Comparison of ENCODE assay signal across 1 fruit fly cellular context in the genomic region with DNA sequence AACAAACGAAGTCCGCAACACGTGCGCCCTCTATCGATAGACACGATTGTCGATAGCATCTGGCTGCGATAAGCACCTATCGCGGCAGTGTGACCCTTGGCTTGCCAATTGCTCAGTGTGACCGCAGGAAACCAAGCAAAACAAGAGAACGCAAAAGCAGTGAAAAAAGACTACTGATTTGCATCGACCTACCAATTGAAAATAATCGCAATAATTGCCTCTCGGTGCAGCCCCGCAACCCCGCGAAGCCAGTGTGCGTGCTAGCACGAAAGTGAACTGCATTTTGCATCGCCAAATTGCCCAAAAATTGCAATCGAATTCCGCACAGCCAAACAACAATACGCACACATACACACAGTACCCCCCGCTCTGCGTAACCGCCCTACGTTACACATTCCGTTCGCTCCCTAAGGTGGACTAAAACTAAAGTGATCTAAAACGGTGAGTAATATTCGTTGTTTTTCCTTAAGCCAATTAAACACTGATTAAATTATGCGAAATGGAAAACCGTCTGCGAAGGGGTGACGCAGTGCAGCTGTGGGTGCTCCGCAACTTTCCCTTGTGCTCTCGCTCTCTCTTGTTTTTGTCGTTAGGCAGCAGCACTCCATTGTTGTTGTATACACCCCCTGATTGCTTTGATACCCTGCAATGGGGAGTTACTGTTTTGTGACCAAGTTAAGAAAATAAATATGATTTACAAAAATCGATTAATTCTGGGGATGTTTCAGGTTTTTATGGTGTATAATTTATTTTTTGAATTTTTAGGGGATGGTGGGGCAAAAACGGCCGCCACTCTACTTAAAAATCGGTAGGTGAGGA.
TF ChIP-seq lines count a peak whose summit lies in the region.

Gene Rab14 (plus strand): TSS at position 113 of the 819 bp plus-strand sequence.

TF ChIP-seq in whole organism, embryonic, 481 proteins besides CTCF, POLR2A, EP300 and RAD21 (continued from another document and continues in another):
- peak; percentile 74 for TF ChIP-seq CG1603 (tag; optimal IDR thresholded peaks at IDR 0.05; lab: Kevin White, UChicago)
- TF ChIP-seq CG8765 (GFP tag; IDR thresholded peaks at IDR 0.05; lab: Robert Waterston, UW), result peak; percentile 35; the same call in 1 of the 2 replicates
- TF ChIP-seq CG31441 (GFP tag; IDR thresholded peaks at IDR 0.05; lab: Robert Waterston, UW), result peak; percentile 70
- TF ChIP-seq sr (GFP tag; IDR thresholded peaks at IDR 0.05; lab: Robert Waterston, UW), result peak; percentile 35; the same call in 2 of the 3 replicates
- TF ChIP-seq CG5180 (GFP tag; optimal IDR thresholded peaks at IDR 0.05; lab: Kevin White, UChicago), result peak; percentile 60
- no peak for TF ChIP-seq Dfd (GFP tag; optimal IDR thresholded peaks at IDR 0.05; lab: Kevin White, UChicago)
- peak; percentile 74 for TF ChIP-seq CG1024 (GFP tag; IDR thresholded peaks at IDR 0.05; lab: Robert Waterston, UW)
- TF ChIP-seq usp (GFP tag; optimal IDR thresholded peaks at IDR 0.05; lab: Kevin White, UChicago), result no peak
- peak; percentile 81 for TF ChIP-seq HHEX (GFP tag; optimal IDR thresholded peaks at IDR 0.05; lab: Kevin White, UChicago)
- TF ChIP-seq dati (GFP tag; IDR thresholded peaks at IDR 0.05; lab: Robert Waterston, UW), result peak; percentile 18; the same call in 1 of the 2 replicates
- peak; percentile 92 for TF ChIP-seq MESR4 (GFP tag; optimal IDR thresholded peaks at IDR 0.05; lab: Kevin White, UChicago)
- peak; percentile 52 for TF ChIP-seq Mad (GFP tag; optimal IDR thresholded peaks at IDR 0.05; lab: Kevin White, UChicago)
- TF ChIP-seq Tbp (GFP tag; optimal IDR thresholded peaks at IDR 0.05; lab: Kevin White, UChicago), result peak; percentile 86
- TF ChIP-seq sisA (GFP tag; IDR thresholded peaks at IDR 0.05; lab: Robert Waterston, UW), result peak; percentile 71
- peak; percentile 77 for TF ChIP-seq Ada2b (GFP tag; IDR thresholded peaks at IDR 0.05; lab: Robert Waterston, UW)
- TF ChIP-seq CG15011 (GFP tag; optimal IDR thresholded peaks at IDR 0.05; lab: Kevin White, UChicago), result no peak
- peak; percentile 84 for TF ChIP-seq gcm (GFP tag; optimal IDR thresholded peaks at IDR 0.05; lab: Kevin White, UChicago)
- TF ChIP-seq HmgD (GFP tag; optimal IDR thresholded peaks at IDR 0.05; lab: Kevin White, UChicago), result peak; percentile 74
- peak; percentile 65 for TF ChIP-seq CG7786 (GFP tag; optimal IDR thresholded peaks at IDR 0.05; lab: Kevin White, UChicago)
- TF ChIP-seq Stat92E (GFP tag; optimal IDR thresholded peaks at IDR 0.05; lab: Kevin White, UChicago), result no peak
- peak; percentile 42 for TF ChIP-seq CG3838 (GFP tag; optimal IDR thresholded peaks at IDR 0.05; lab: Kevin White, UChicago)
- peak; percentile 45 for TF ChIP-seq Deaf1 (tag; optimal IDR thresholded peaks at IDR 0.05; lab: Kevin White, UChicago)
- peak; percentile 49 for TF ChIP-seq CG4730 (GFP tag; IDR thresholded peaks at IDR 0.05; lab: Robert Waterston, UW)
- peak; percentile 78 for TF ChIP-seq tgo (GFP tag; IDR thresholded peaks at IDR 0.05; lab: Robert Waterston, UW)
- peak; percentile 64 for TF ChIP-seq Nf-YC (tag; optimal IDR thresholded peaks at IDR 0.05; lab: Kevin White, UChicago)
- TF ChIP-seq Camta (GFP tag; optimal IDR thresholded peaks at IDR 0.05; lab: Kevin White, UChicago), result no peak
- peak; percentile 51 for TF ChIP-seq nau (GFP tag; optimal IDR thresholded peaks at IDR 0.05; lab: Kevin White, UChicago)
- peak; percentile 71 for TF ChIP-seq sens-2 (GFP tag; IDR thresholded peaks at IDR 0.05; lab: Robert Waterston, UW)
- no peak for TF ChIP-seq lov (optimal IDR thresholded peaks at IDR 0.05; lab: Kevin White, UChicago)
- TF ChIP-seq lov (GFP tag; IDR thresholded peaks at IDR 0.05; lab: Robert Waterston, UW), result peak; percentile 59; the same call in 1 of the 3 replicates
- peak; percentile 64 for TF ChIP-seq aop (GFP tag; IDR thresholded peaks at IDR 0.05; lab: Robert Waterston, UW)
- peak; percentile 87 for TF ChIP-seq Dek (tag; optimal IDR thresholded peaks at IDR 0.05; lab: Kevin White, UChicago)
- no peak for TF ChIP-seq CG7745 (tag; optimal IDR thresholded peaks at IDR 0.05; lab: Kevin White, UChicago)
- TF ChIP-seq Bdp1 (GFP tag; optimal IDR thresholded peaks at IDR 0.05; lab: Kevin White, UChicago), result peak; percentile 34
- TF ChIP-seq CG8089 (GFP tag; optimal IDR thresholded peaks at IDR 0.05; lab: Kevin White, UChicago), result peak; percentile 57
- peak; percentile 83 for TF ChIP-seq knrl (GFP tag; IDR thresholded peaks at IDR 0.05; lab: Robert Waterston, UW; ENCODE audit: partially characterized antibody)
- peak; percentile 50 for TF ChIP-seq Dad (GFP tag; optimal IDR thresholded peaks at IDR 0.05; lab: Kevin White, UChicago)
- peak; percentile 75 for TF ChIP-seq CG1529 (GFP tag; optimal IDR thresholded peaks at IDR 0.05; lab: Kevin White, UChicago)
- peak; percentile 46 for TF ChIP-seq E2f2 (GFP tag; IDR thresholded peaks at IDR 0.05; lab: Robert Waterston, UW)
- TF ChIP-seq CG13424 (tag; optimal IDR thresholded peaks at IDR 0.05; lab: Kevin White, UChicago), result peak; percentile 88
- TF ChIP-seq Jarid2 (GFP tag; optimal IDR thresholded peaks at IDR 0.05; lab: Kevin White, UChicago), result peak; percentile 19
- peak; percentile 89 for TF ChIP-seq PHDP (tag; optimal IDR thresholded peaks at IDR 0.05; lab: Kevin White, UChicago)
- TF ChIP-seq CG9609 (GFP tag; optimal IDR thresholded peaks at IDR 0.05; lab: Kevin White, UChicago), result peak; percentile 72
- peak; percentile 70 for TF ChIP-seq Hand (GFP tag; optimal IDR thresholded peaks at IDR 0.05; lab: Kevin White, UChicago)
- TF ChIP-seq danr (GFP tag; IDR thresholded peaks at IDR 0.05; lab: Robert Waterston, UW), result peak; percentile 14; the same call in 1 of the 2 replicates
- TF ChIP-seq ara (GFP tag; IDR thresholded peaks at IDR 0.05; lab: Robert Waterston, UW), result peak; percentile 53; the same call in 1 of the 2 replicates
- TF ChIP-seq tna (GFP tag; IDR thresholded peaks at IDR 0.05; lab: Robert Waterston, UW; ENCODE audit: partially characterized antibody), result peak; percentile 87
- peak; percentile 80 for TF ChIP-seq bab2 (GFP tag; optimal IDR thresholded peaks at IDR 0.05; lab: Kevin White, UChicago)
- peak; percentile 67 for TF ChIP-seq MTF-1 (GFP tag; optimal IDR thresholded peaks at IDR 0.05; lab: Kevin White, UChicago; ENCODE audit: borderline replicate concordance)
- peak; percentile 89 for TF ChIP-seq CG34224 (GFP tag; IDR thresholded peaks at IDR 0.05; lab: Robert Waterston, UW; ENCODE audit: partially characterized antibody)
- peak; percentile 35; the same call in 1 of the 3 replicates for TF ChIP-seq CG6175 (GFP tag; IDR thresholded peaks at IDR 0.05; lab: Robert Waterston, UW)
- TF ChIP-seq CkIIα-i1 (GFP tag; IDR thresholded peaks at IDR 0.05; lab: Robert Waterston, UW), result 0 out of 2 replicates have a peak, but pooled peaks have one; percentile 34
- peak; percentile 64 for TF ChIP-seq sqz (GFP tag; optimal IDR thresholded peaks at IDR 0.05; lab: Kevin White, UChicago)
- no peak for TF ChIP-seq eyg (GFP tag; optimal IDR thresholded peaks at IDR 0.05; lab: Kevin White, UChicago)
- peak; percentile 89 for TF ChIP-seq CG6791 (GFP tag; IDR thresholded peaks at IDR 0.05; lab: Robert Waterston, UW; ENCODE audit: partially characterized antibody)
- TF ChIP-seq chn (GFP tag; optimal IDR thresholded peaks at IDR 0.05; lab: Kevin White, UChicago), result peak; percentile 80
- peak; percentile 25 for TF ChIP-seq pb (GFP tag; optimal IDR thresholded peaks at IDR 0.05; lab: Kevin White, UChicago)
- TF ChIP-seq CG9876 (GFP tag; optimal IDR thresholded peaks at IDR 0.05; lab: Kevin White, UChicago), result peak; percentile 43
- TF ChIP-seq pzg (GFP tag; optimal IDR thresholded peaks at IDR 0.05; lab: Kevin White, UChicago), result peak; percentile 95
- peak; percentile 9 for TF ChIP-seq ftz-f1 (GFP tag; optimal IDR thresholded peaks at IDR 0.05; lab: Kevin White, UChicago)
- TF ChIP-seq HmgZ (tag; optimal IDR thresholded peaks at IDR 0.05; lab: Kevin White, UChicago), result peak; percentile 73
- peak; percentile 59 for TF ChIP-seq CG6254 (GFP tag; optimal IDR thresholded peaks at IDR 0.05; lab: Kevin White, UChicago)
- TF ChIP-seq peb (GFP tag; IDR thresholded peaks at IDR 0.05; lab: Robert Waterston, UW), result peak; percentile 48
- peak; percentile 55 for TF ChIP-seq CG10431 (GFP tag; optimal IDR thresholded peaks at IDR 0.05; lab: Kevin White, UChicago)
- TF ChIP-seq CG13123 (GFP tag; optimal IDR thresholded peaks at IDR 0.05; lab: Kevin White, UChicago), result no peak
- peak; percentile 57 for TF ChIP-seq Myb (GFP tag; optimal IDR thresholded peaks at IDR 0.05; lab: Kevin White, UChicago)
- no peak for TF ChIP-seq so (GFP tag; IDR thresholded peaks at IDR 0.05; lab: Robert Waterston, UW)
- peak; percentile 69 for TF ChIP-seq Nf-YA (GFP tag; IDR thresholded peaks at IDR 0.05; lab: Robert Waterston, UW)
- TF ChIP-seq CG17829 (tag; optimal IDR thresholded peaks at IDR 0.05; lab: Kevin White, UChicago), result peak; percentile 73
- peak; percentile 69 for TF ChIP-seq Mrtf (GFP tag; IDR thresholded peaks at IDR 0.05; lab: Robert Waterston, UW)
- peak; percentile 78 for TF ChIP-seq Xbp1 (GFP tag; optimal IDR thresholded peaks at IDR 0.05; lab: Kevin White, UChicago)
- TF ChIP-seq fru (optimal IDR thresholded peaks at IDR 0.05; lab: Kevin White, UChicago), result no peak
- peak; percentile 82 for TF ChIP-seq oc (tag; optimal IDR thresholded peaks at IDR 0.05; lab: Kevin White, UChicago)
- peak; percentile 61 for TF ChIP-seq nmo (GFP tag; optimal IDR thresholded peaks at IDR 0.05; lab: Kevin White, UChicago)
- TF ChIP-seq CG10267 (tag; optimal IDR thresholded peaks at IDR 0.05; lab: Kevin White, UChicago), result peak; percentile 37
- TF ChIP-seq NfI (GFP tag; optimal IDR thresholded peaks at IDR 0.05; lab: Kevin White, UChicago), result peak; percentile 86
- peak; percentile 60; the same call in 1 of the 2 replicates for TF ChIP-seq CG16779 (GFP tag; IDR thresholded peaks at IDR 0.05; lab: Robert Waterston, UW)
- no peak for TF ChIP-seq CG10565 (GFP tag; optimal IDR thresholded peaks at IDR 0.05; lab: Kevin White, UChicago)
- peak; percentile 70; the same call in 1 of the 3 replicates for TF ChIP-seq Doc3 (GFP tag; IDR thresholded peaks at IDR 0.05; lab: Robert Waterston, UW; ENCODE audit: partially characterized antibody)
- peak; percentile 82 for TF ChIP-seq odd (GFP tag; optimal IDR thresholded peaks at IDR 0.05; lab: Kevin White, UChicago)
- TF ChIP-seq fd3F (GFP tag; optimal IDR thresholded peaks at IDR 0.05; lab: Kevin White, UChicago), result peak; percentile 74
- TF ChIP-seq CG10979 (tag; optimal IDR thresholded peaks at IDR 0.05; lab: Kevin White, UChicago), result peak; percentile 73
- peak; percentile 70 for TF ChIP-seq fd96Cb (tag; optimal IDR thresholded peaks at IDR 0.05; lab: Kevin White, UChicago)
- peak; percentile 77 for TF ChIP-seq CG10366 (GFP tag; IDR thresholded peaks at IDR 0.05; lab: Robert Waterston, UW)
- TF ChIP-seq CG16863 (GFP tag; optimal IDR thresholded peaks at IDR 0.05; lab: Kevin White, UChicago), result peak; percentile 34
- peak; percentile 25 for TF ChIP-seq cato (GFP tag; optimal IDR thresholded peaks at IDR 0.05; lab: Kevin White, UChicago; ENCODE audit: borderline replicate concordance)
- no peak for TF ChIP-seq Lpt (GFP tag; optimal IDR thresholded peaks at IDR 0.05; lab: Kevin White, UChicago)
- TF ChIP-seq Scr (GFP tag; IDR thresholded peaks at IDR 0.05; lab: Robert Waterston, UW; ENCODE audit: partially characterized antibody), result peak; percentile 81
- TF ChIP-seq CG34422 (GFP tag; IDR thresholded peaks at IDR 0.05; lab: Robert Waterston, UW), result peak; percentile 90
- TF ChIP-seq lilli (GFP tag; optimal IDR thresholded peaks at IDR 0.05; lab: Kevin White, UChicago), result peak; percentile 88
- TF ChIP-seq slou (GFP tag; optimal IDR thresholded peaks at IDR 0.05; lab: Kevin White, UChicago), result peak; percentile 73
- TF ChIP-seq CG14667 (GFP tag; IDR thresholded peaks at IDR 0.05; lab: Robert Waterston, UW), result peak; percentile 63
- peak; percentile 91 for TF ChIP-seq CG32532 (GFP tag; IDR thresholded peaks at IDR 0.05; lab: Robert Waterston, UW)
- TF ChIP-seq CG14050 (GFP tag; IDR thresholded peaks at IDR 0.05; lab: Robert Waterston, UW), result peak; percentile 66
- TF ChIP-seq CG12236 (GFP tag; optimal IDR thresholded peaks at IDR 0.05; lab: Kevin White, UChicago), result peak; percentile 54
- TF ChIP-seq h (optimal IDR thresholded peaks at IDR 0.05; lab: Kevin White, UChicago), result no peak
- peak; percentile 73 for TF ChIP-seq Ssrp (tag; optimal IDR thresholded peaks at IDR 0.05; lab: Kevin White, UChicago)
- TF ChIP-seq CG13624 (GFP tag; optimal IDR thresholded peaks at IDR 0.05; lab: Kevin White, UChicago), result peak; percentile 76
- peak; percentile 75 for TF ChIP-seq tap (tag; optimal IDR thresholded peaks at IDR 0.05; lab: Kevin White, UChicago)
- peak; percentile 54 for TF ChIP-seq CG12744 (GFP tag; optimal IDR thresholded peaks at IDR 0.05; lab: Kevin White, UChicago)
- TF ChIP-seq vnd (GFP tag; IDR thresholded peaks at IDR 0.05; lab: Robert Waterston, UW; ENCODE audit: partially characterized antibody), result peak; percentile 84
- peak; percentile 57 for TF ChIP-seq CG13894 (tag; optimal IDR thresholded peaks at IDR 0.05; lab: Kevin White, UChicago)
- peak; percentile 20 for TF ChIP-seq ERR (GFP tag; optimal IDR thresholded peaks at IDR 0.05; lab: Kevin White, UChicago)
- peak; percentile 58 for TF ChIP-seq CG4282 (GFP tag; optimal IDR thresholded peaks at IDR 0.05; lab: Kevin White, UChicago)
- peak; percentile 72 for TF ChIP-seq bcd (GFP tag; optimal IDR thresholded peaks at IDR 0.05; lab: Kevin White, UChicago)
- TF ChIP-seq CG33557 (GFP tag; optimal IDR thresholded peaks at IDR 0.05; lab: Kevin White, UChicago), result peak; percentile 53
- peak; percentile 44 for TF ChIP-seq nom (GFP tag; optimal IDR thresholded peaks at IDR 0.05; lab: Kevin White, UChicago)
- peak; percentile 78 for TF ChIP-seq vfl (GFP tag; optimal IDR thresholded peaks at IDR 0.05; lab: Kevin White, UChicago)
- peak; percentile 78 for TF ChIP-seq CG17361 (GFP tag; IDR thresholded peaks at IDR 0.05; lab: Robert Waterston, UW)
- no peak for TF ChIP-seq fd64A (GFP tag; optimal IDR thresholded peaks at IDR 0.05; lab: Kevin White, UChicago)
- peak; percentile 82 for TF ChIP-seq gce (GFP tag; IDR thresholded peaks at IDR 0.05; lab: Robert Waterston, UW)
- peak; percentile 79 for TF ChIP-seq CG13775 (GFP tag; optimal IDR thresholded peaks at IDR 0.05; lab: Kevin White, UChicago)
- peak; percentile 99 for TF ChIP-seq CG9797 (GFP tag; optimal IDR thresholded peaks at IDR 0.05; lab: Kevin White, UChicago)
- peak; percentile 51 for TF ChIP-seq twi (tag; optimal IDR thresholded peaks at IDR 0.05; lab: Kevin White, UChicago)
- TF ChIP-seq ato (GFP tag; IDR thresholded peaks at IDR 0.05; lab: Robert Waterston, UW; ENCODE audit: partially characterized antibody), result peak; percentile 89
- peak; percentile 65 for TF ChIP-seq CG10959 (GFP tag; IDR thresholded peaks at IDR 0.05; lab: Robert Waterston, UW)
- TF ChIP-seq stwl (tag; optimal IDR thresholded peaks at IDR 0.05; lab: Kevin White, UChicago), result peak; percentile 91
- TF ChIP-seq CG12219 (GFP tag; optimal IDR thresholded peaks at IDR 0.05; lab: Kevin White, UChicago), result peak; percentile 76
